Worm (Caenorhabditis elegans) whole organism, late embryonic: Measurements from ENCODE around the gene cwp-5.
A peak's percentile ranks its signal among the peaks of the same experiment; 100 is the strongest.

Experiments
- C08G9.2 ChIP-seq: sonication (generic microtip); optimal IDR thresholded peaks from 2 replicates; lab custom pipeline; 2016; ENCODE audit warnings: mild to moderate bottlenecking, missing genetic modification characterization, moderate library complexity, missing compliant biosample characterization
- ceh-14 ChIP-seq: sonication (generic microtip); optimal IDR thresholded peaks from 2 replicates; lab custom pipeline; 2016; ENCODE audit warnings: missing genotype, missing genetic modification characterization, missing compliant biosample characterization
- ceh-19 ChIP-seq: fragments of 200-800 bp; sonication (Bioruptor generic); optimal IDR thresholded peaks from 2 replicates; lab custom pipeline; 2018; ENCODE audit warnings: mild to moderate bottlenecking, missing genetic modification characterization, missing compliant biosample characterization
- ceh-22 ChIP-seq: sonication (generic microtip); optimal IDR thresholded peaks from 2 replicates; lab custom pipeline; 2017; ENCODE audit warnings: missing biosample characterization, missing genetic modification characterization
- ceh-31 ChIP-seq: sonication (generic microtip); optimal IDR thresholded peaks from 2 replicates; lab custom pipeline; 2016; ENCODE audit warnings: missing genetic modification characterization, missing compliant biosample characterization
- ceh-34 ChIP-seq: sonication (generic microtip); optimal IDR thresholded peaks from 2 replicates; lab custom pipeline; 2016; ENCODE audit warnings: mild to moderate bottlenecking, missing genetic modification characterization, missing compliant biosample characterization
- ceh-45 ChIP-seq: fragments of 200-800 bp; sonication (Bioruptor generic); IDR thresholded peaks from 2 replicates; pipeline ENCODE4 v1.3.6; 2022; ENCODE audit warnings: missing genetic modification reagents, missing genetic modification characterization, missing compliant biosample characterization
- ceh-6 ChIP-seq: fragments of 200-800 bp; sonication (Bioruptor generic); optimal IDR thresholded peaks from 2 replicates; lab custom pipeline; 2018; ENCODE audit warnings: mild to moderate bottlenecking, missing genetic modification characterization, missing compliant biosample characterization
- ceh-9 ChIP-seq: sonication (generic microtip); optimal IDR thresholded peaks from 2 replicates; lab custom pipeline; 2016; ENCODE audit warnings: mild to moderate bottlenecking, missing genetic modification characterization, inconsistent platforms, missing compliant biosample characterization
- dmd-4 ChIP-seq: sonication (generic microtip); optimal IDR thresholded peaks from 2 replicates; lab custom pipeline; 2016; ENCODE audit warnings: borderline replicate concordance, missing genetic modification characterization, missing compliant biosample characterization
- elt-2 ChIP-seq: sonication (generic microtip); optimal IDR thresholded peaks from 2 replicates; lab custom pipeline; 2016; ENCODE audit warnings: missing genetic modification reagents, missing genetic modification characterization, missing compliant biosample characterization
- elt-4 ChIP-seq: sonication (generic microtip); optimal IDR thresholded peaks from 2 replicates; lab custom pipeline; 2016; ENCODE audit warnings: missing genetic modification characterization, missing compliant biosample characterization
- fkh-6 ChIP-seq: sonication (generic microtip); optimal IDR thresholded peaks from 2 replicates; lab custom pipeline; 2016; ENCODE audit warnings: missing genetic modification characterization, missing compliant biosample characterization
- hlh-15 ChIP-seq: sonication (generic microtip); optimal IDR thresholded peaks from 2 replicates; lab custom pipeline; 2016; ENCODE audit warnings: missing genetic modification characterization, missing compliant biosample characterization
- hlh-30 ChIP-seq: sonication (generic microtip); optimal IDR thresholded peaks from 2 replicates; lab custom pipeline; 2017; ENCODE audit warnings: antibody characterized with exemption, missing genetic modification characterization, missing compliant biosample characterization; ENCODE audit not compliant: insufficient read depth
- hlh-6 ChIP-seq: sonication (generic microtip); optimal IDR thresholded peaks from 2 replicates; lab custom pipeline; 2016; ENCODE audit warnings: missing genotype, missing genetic modification characterization, missing compliant biosample characterization
- lin-11 ChIP-seq: fragments of 200-800 bp; sonication (Bioruptor generic); optimal IDR thresholded peaks from 2 replicates; lab custom pipeline; 2018; ENCODE audit warnings: mild to moderate bottlenecking, missing genetic modification characterization, missing compliant biosample characterization
- madf-2 ChIP-seq: sonication (generic microtip); optimal IDR thresholded peaks from 2 replicates; lab custom pipeline; 2017; ENCODE audit warnings: missing genetic modification characterization, missing compliant biosample characterization
- nfya-1 ChIP-seq: sonication (generic microtip); optimal IDR thresholded peaks from 2 replicates; lab custom pipeline; 2017; ENCODE audit warnings: missing genetic modification characterization, mild to moderate bottlenecking, missing compliant biosample characterization, antibody characterized with exemption, moderate library complexity
- nhr-11 ChIP-seq: fragments of 150-350 bp; optimal IDR thresholded peaks from 2 replicates; lab custom pipeline; 2014; ENCODE audit warnings: missing biosample characterization, missing genetic modification characterization
- odd-2 ChIP-seq: sonication (generic microtip); optimal IDR thresholded peaks from 2 replicates; lab custom pipeline; 2017; ENCODE audit warnings: antibody characterized with exemption, mild to moderate bottlenecking, missing genetic modification characterization, missing compliant biosample characterization
- pag-3 ChIP-seq: sonication (generic microtip); optimal IDR thresholded peaks from 2 replicates; lab custom pipeline; 2016; ENCODE audit warnings: missing compliant biosample characterization, missing genetic modification characterization, borderline replicate concordance
- pax-1 ChIP-seq: fragments of 150-350 bp; optimal IDR thresholded peaks from 2 replicates; lab custom pipeline; 2014; ENCODE audit warnings: missing biosample characterization, missing genetic modification characterization
- pha-2 ChIP-seq: sonication (generic microtip); optimal IDR thresholded peaks from 2 replicates; lab custom pipeline; 2017; ENCODE audit warnings: mild to moderate bottlenecking, missing genetic modification characterization, missing compliant biosample characterization
- pqm-1 ChIP-seq: sonication (generic microtip); optimal IDR thresholded peaks from 2 replicates; lab custom pipeline; 2016; ENCODE audit warnings: missing genetic modification characterization, missing compliant biosample characterization
- rnt-1 ChIP-seq: sonication (generic microtip); optimal IDR thresholded peaks from 2 replicates; lab custom pipeline; 2016; ENCODE audit warnings: missing genetic modification characterization, missing compliant biosample characterization
- syd-9 ChIP-seq: sonication (generic microtip); optimal IDR thresholded peaks from 2 replicates; lab custom pipeline; 2016; ENCODE audit warnings: mild to moderate bottlenecking, missing genetic modification characterization, moderate library complexity, missing compliant biosample characterization
- tbx-2 ChIP-seq: sonication (generic microtip); optimal IDR thresholded peaks from 2 replicates; lab custom pipeline; 2016; ENCODE audit warnings: missing genetic modification characterization, missing compliant biosample characterization
- tbx-7 ChIP-seq: sonication (generic microtip); optimal IDR thresholded peaks from 2 replicates; lab custom pipeline; 2016; ENCODE audit warnings: missing genotype, missing genetic modification characterization, missing compliant biosample characterization
- ttx-3 ChIP-seq: sonication (generic microtip); optimal IDR thresholded peaks from 2 replicates; lab custom pipeline; 2016; ENCODE audit warnings: missing genetic modification reagents, missing genetic modification characterization, missing compliant biosample characterization
- unc-42 ChIP-seq: sonication (generic microtip); optimal IDR thresholded peaks from 2 replicates; lab custom pipeline; 2016; ENCODE audit warnings: missing genotype, missing genetic modification characterization, missing compliant biosample characterization
- unc-55 ChIP-seq: sonication (generic microtip); optimal IDR thresholded peaks from 2 replicates; lab custom pipeline; 2017; ENCODE audit warnings: missing biosample characterization, missing genetic modification reagents, missing genetic modification characterization
- unc-86 ChIP-seq: sonication (generic microtip); optimal IDR thresholded peaks from 2 replicates; lab custom pipeline; 2016; ENCODE audit warnings: missing genetic modification characterization, missing compliant biosample characterization
- zip-5 ChIP-seq: sonication (generic microtip); optimal IDR thresholded peaks from 2 replicates; lab custom pipeline; 2016; ENCODE audit warnings: missing genetic modification characterization, missing compliant biosample characterization

The cwp-5 gene

ce11 chrX:13182012-13182411, 7.7 kb downstream of the cwp-5 start:
- no peak for TF ChIP-seq madf-2 (tag; lab: Kevin White, UChicago)
- no peak for TF ChIP-seq ceh-6 (GFP tag; lab: Kevin White, UChicago)
- TF ChIP-seq ceh-34 (tag; lab: Kevin White, UChicago), result no peak
- TF ChIP-seq hlh-15, result no peak
- TF ChIP-seq tbx-7, result no peak
- TF ChIP-seq elt-4, result no peak
- no peak for TF ChIP-seq odd-2 (tag; lab: Kevin White, UChicago)
- no peak for TF ChIP-seq pqm-1 (tag; lab: Kevin White, UChicago)
- no peak for TF ChIP-seq ceh-31 (tag; lab: Kevin White, UChicago)
- no peak for TF ChIP-seq pag-3 (tag; lab: Kevin White, UChicago)
- TF ChIP-seq ceh-45 (GFP tag; lab: Robert Waterston, UW), result no peak
- no peak for TF ChIP-seq fkh-6 (tag; lab: Kevin White, UChicago)
- no peak for TF ChIP-seq hlh-30 (tag; lab: Kevin White, UChicago)
- TF ChIP-seq ceh-22 (tag; lab: Kevin White, UChicago), result no peak
- no peak for TF ChIP-seq pha-2 (tag; lab: Kevin White, UChicago)
- no peak for TF ChIP-seq nhr-11 (tag; lab: Kevin White, UChicago)
- no peak for TF ChIP-seq nfya-1 (tag; lab: Kevin White, UChicago)
- no peak for TF ChIP-seq hlh-6
- TF ChIP-seq pax-1 (tag; lab: Kevin White, UChicago), result no peak

DNA sequence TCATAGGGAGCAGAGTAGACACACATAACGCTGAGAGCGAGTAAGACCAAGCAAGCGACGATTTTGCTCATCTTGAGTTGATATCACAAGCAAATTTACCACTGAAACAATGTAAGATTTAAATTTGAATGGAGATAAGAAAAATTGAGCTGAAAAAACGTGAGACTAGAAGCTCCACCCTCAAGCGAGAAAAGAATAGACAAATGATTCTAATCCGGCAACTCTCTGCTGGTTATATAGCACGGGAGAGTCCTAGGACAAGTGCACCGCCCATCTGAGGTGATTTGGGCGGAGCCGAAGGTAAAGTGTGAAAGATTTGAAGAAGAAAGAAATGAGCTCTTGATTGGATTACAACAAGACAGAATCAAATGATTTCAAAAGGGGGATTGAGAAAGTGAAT, 11.4 kb downstream of the cwp-5 start, which contains the start of gene nlp-3:
Gene nlp-3, minus strand, starts transcription at position 101 of the 400 bp plus-strand sequence.
- no peak for TF ChIP-seq syd-9 (tag; lab: Kevin White, UChicago)

- TF ChIP-seq odd-2 (tag; lab: Kevin White, UChicago) (no peak), ceh-34 (tag; lab: Kevin White, UChicago) (no peak), zip-5 (no peak), madf-2 (tag; lab: Kevin White, UChicago) (no peak), unc-86 (tag; lab: Kevin White, UChicago) (no peak), dmd-4 (tag; lab: Kevin White, UChicago) (no peak), ceh-45 (GFP tag; lab: Robert Waterston, UW) (no peak), rnt-1 (tag; lab: Kevin White, UChicago) (no peak), pax-1 (tag; lab: Kevin White, UChicago) (no peak), ceh-14 (tag; lab: Kevin White, UChicago) (no peak), hlh-6 (no peak), elt-2 (tag; lab: Kevin White, UChicago) (no peak), tbx-2 (tag; lab: Kevin White, UChicago) (no peak), hlh-30 (tag; lab: Kevin White, UChicago) (no peak), lin-11 (tag; lab: Kevin White, UChicago) (no peak), pag-3 (tag; lab: Kevin White, UChicago) (no peak), ceh-9 (tag; lab: Kevin White, UChicago) (no peak), C08G9.2 (tag; lab: Kevin White, UChicago) (no peak), ttx-3 (no peak)
Measured at ce11 chrX:13174437-13174836, 15.3 kb downstream of the cwp-5 start.

DNA sequence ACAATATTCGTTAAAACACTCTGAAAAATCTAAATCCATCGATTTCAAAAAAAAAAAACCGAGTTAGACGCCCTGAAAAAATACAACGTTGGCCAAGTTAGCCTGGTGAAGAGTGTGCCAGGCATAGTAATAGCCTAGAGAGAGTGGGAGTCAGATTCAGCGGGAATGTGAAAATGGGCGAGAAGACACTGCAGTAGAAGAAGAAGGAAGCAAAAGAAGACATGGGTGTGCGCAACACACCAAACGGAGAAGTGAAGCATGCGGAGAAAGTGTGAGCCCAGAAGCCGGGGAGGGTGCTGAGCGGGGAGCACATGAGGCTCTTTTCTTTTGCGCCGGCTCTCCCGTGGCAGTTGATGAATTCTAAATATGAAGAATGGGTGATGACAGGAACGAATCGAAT, 18.6 kb downstream of the cwp-5 start:
- TF ChIP-seq ceh-34 (tag; lab: Kevin White, UChicago), result peak; percentile 28
- peak; percentile 39 for TF ChIP-seq C08G9.2 (tag; lab: Kevin White, UChicago)
- no peak for TF ChIP-seq odd-2 (tag; lab: Kevin White, UChicago)
- peak; percentile 49 for TF ChIP-seq ceh-31 (tag; lab: Kevin White, UChicago)
- peak; percentile 12 for TF ChIP-seq unc-55 (GFP tag; lab: Kevin White, UChicago)
- TF ChIP-seq unc-86 (tag; lab: Kevin White, UChicago), result no peak
- TF ChIP-seq ceh-19 (GFP tag; lab: Kevin White, UChicago), result no peak
- peak; percentile 75 for TF ChIP-seq unc-42 (tag; lab: Kevin White, UChicago)
- TF ChIP-seq tbx-2 (tag; lab: Kevin White, UChicago), result peak; percentile 16
